Worm (Caenorhabditis elegans) whole organism, midembryonic: ENCODE results near the gene str-85.

Experiments
- cog-1 ChIP-seq: sonication (generic microtip); optimal IDR thresholded peaks from 2 replicates; lab custom pipeline; 2016; ENCODE audit warnings: missing genetic modification characterization, missing compliant biosample characterization
- flt-1 ChIP-seq: fragments of 200-800 bp; sonication (Bioruptor generic); IDR thresholded peaks from 2 replicates; pipeline ENCODE4 v1.3.6; 2022; ENCODE audit warnings: missing genetic modification characterization, missing compliant biosample characterization
- klf-2 ChIP-seq: fragments of 200-800 bp; sonication (Bioruptor generic); conservative IDR thresholded peaks from 2 replicates; pipeline ENCODE4 v1.3.6; 2022; ENCODE audit warnings: missing genetic modification reagents, missing genetic modification characterization, missing compliant biosample characterization
- med-1 ChIP-seq: sonication (generic microtip); optimal IDR thresholded peaks from 2 replicates; lab custom pipeline; 2017; ENCODE audit warnings: missing genetic modification characterization, mild to moderate bottlenecking, missing compliant biosample characterization, antibody characterized with exemption, missing genetic modification reagents; ENCODE audit not compliant: insufficient read depth
- ref-1 ChIP-seq: fragments of 200-800 bp; sonication (Bioruptor generic); conservative IDR thresholded peaks from 2 replicates; pipeline ENCODE4 v1.3.6; 2022; ENCODE audit warnings: missing genetic modification reagents, missing genetic modification characterization, missing compliant biosample characterization
- ztf-23 ChIP-seq: fragments of 200-800 bp; sonication (Bioruptor generic); IDR thresholded peaks from 2 replicates; pipeline ENCODE4 v1.3.6; 2022; ENCODE audit warnings: missing genetic modification reagents, missing genetic modification characterization, missing compliant biosample characterization
- ztf-29 ChIP-seq: fragments of 200-800 bp; sonication (Bioruptor generic); IDR thresholded peaks from 2 replicates; pipeline ENCODE4 v1.3.6; 2022; ENCODE audit warnings: missing genetic modification reagents, missing genetic modification characterization, missing compliant biosample characterization

DNA sequence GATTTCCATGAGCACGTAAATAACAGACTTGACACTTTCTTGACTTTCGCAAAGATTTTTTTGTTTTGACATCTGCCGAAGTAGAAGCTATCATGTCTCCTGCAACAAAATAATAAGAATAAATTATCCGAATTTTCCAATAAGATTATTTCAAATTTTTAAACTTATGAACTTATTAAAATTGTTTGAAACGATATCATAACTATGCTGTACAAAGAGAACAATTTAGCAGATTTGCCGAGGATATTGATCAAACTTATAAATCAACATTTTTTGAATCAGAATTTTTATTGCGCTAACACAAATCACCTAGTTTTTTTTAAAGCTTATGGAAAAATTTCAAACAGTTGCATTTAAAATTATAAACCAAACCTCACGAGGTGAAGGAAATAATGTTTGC is 13.4 kb downstream of the str-85 start, which contains the start of gene nhr-195:
- TF ChIP-seq med-1 (GFP tag; lab: Kevin White, UChicago) (no peak), klf-2 (GFP tag; lab: Robert Waterston, UW) (no peak), ztf-23 (GFP tag; lab: Robert Waterston, UW) (no peak), flt-1 (GFP tag; lab: Robert Waterston, UW) (no peak), ztf-29 (GFP tag; lab: Robert Waterston, UW) (no peak), ref-1 (no peak), cog-1 (tag; lab: Kevin White, UChicago) (no peak)
